Worm (Caenorhabditis elegans) whole organism, young adult: ENCODE data around the gene spex-3.
A peak's percentile ranks its signal among the peaks of the same experiment; 100 is the strongest.

ENCODE experiments used
- B0261.1 ChIP-seq: sonication (generic microtip); optimal IDR thresholded peaks from 2 replicates; lab custom pipeline; 2016; ENCODE audit warnings: mild to moderate bottlenecking, missing genetic modification characterization, moderate library complexity, missing compliant biosample characterization
- B0336.3 ChIP-seq: fragments of 200-800 bp; sonication (Bioruptor generic); IDR thresholded peaks from 2 replicates; pipeline ENCODE4 v1.3.6; 2022; ENCODE audit warnings: missing genetic modification characterization, missing compliant biosample characterization
- C06A6.2 ChIP-seq: fragments of 200-800 bp; sonication (Bioruptor generic); conservative IDR thresholded peaks from 2 replicates; pipeline ENCODE4 v1.3.6; 2022; ENCODE audit warnings: missing genetic modification characterization, missing compliant biosample characterization
- F22D6.2 ChIP-seq: sonication (generic microtip); optimal IDR thresholded peaks from 2 replicates; lab custom pipeline; 2016; ENCODE audit warnings: mild to moderate bottlenecking, missing genetic modification characterization, missing compliant biosample characterization
- F23B12.7 ChIP-seq: sonication (generic microtip); optimal IDR thresholded peaks from 2 replicates; lab custom pipeline; 2017; ENCODE audit warnings: missing genetic modification characterization, mild to moderate bottlenecking, missing compliant biosample characterization, antibody characterized with exemption, moderate library complexity; ENCODE audit not compliant: insufficient read depth
- F37B4.10 ChIP-seq: fragments of 200-800 bp; sonication (Bioruptor generic); IDR thresholded peaks from 2 replicates; pipeline ENCODE4 v1.3.6; 2022; ENCODE audit warnings: missing genetic modification characterization, missing compliant biosample characterization
- F57A8.1 ChIP-seq: fragments of 200-800 bp; sonication (Bioruptor generic); optimal IDR thresholded peaks from 2 replicates; lab custom pipeline; 2018; ENCODE audit warnings: mild to moderate bottlenecking, missing genetic modification characterization, moderate library complexity, missing compliant biosample characterization
- F57C9.4 ChIP-seq: sonication (generic microtip); optimal IDR thresholded peaks from 2 replicates; lab custom pipeline; 2017; ENCODE audit warnings: mild to moderate bottlenecking, missing genetic modification characterization, missing compliant biosample characterization
- K12H6.12 ChIP-seq: fragments of 200-800 bp; sonication (Bioruptor generic); optimal IDR thresholded peaks from 2 replicates; lab custom pipeline; 2018; ENCODE audit warnings: mild to moderate bottlenecking, missing genetic modification characterization, missing compliant biosample characterization
- Y56A3A.18 ChIP-seq: fragments of 200-800 bp; sonication (Bioruptor generic); IDR thresholded peaks from 2 replicates; pipeline ENCODE4 v1.3.6; 2022; ENCODE audit warnings: missing genetic modification reagents, missing genetic modification characterization, missing compliant biosample characterization
- bed-2 ChIP-seq: fragments of 200-800 bp; sonication (Bioruptor generic); IDR thresholded peaks from 2 replicates; pipeline ENCODE4 v1.3.6; 2022; ENCODE audit warnings: missing genetic modification reagents, missing genetic modification characterization, missing compliant biosample characterization
- cebp-1 ChIP-seq, 2 experiments: fragments of 200-800 bp in 1 of 2; sonication (Bioruptor generic) in 1 of 2; sonication (generic microtip) in 1 of 2; IDR thresholded peaks in 1 of 2; optimal IDR thresholded peaks in 1 of 2; 2 replicates each; pipeline versions ENCODE4 v1.3.6 to Lab custom; 2017 to 2022; ENCODE audit warnings: missing compliant biosample characterization in 2 of 2, missing genetic modification characterization in 2 of 2, mild to moderate bottlenecking in 1 of 2, missing genetic modification reagents in 1 of 2, moderate library complexity in 1 of 2
- ceh-100 ChIP-seq: fragments of 200-800 bp; sonication (Bioruptor generic); IDR thresholded peaks from 2 replicates; pipeline ENCODE4 v1.3.6; 2022; ENCODE audit warnings: missing genetic modification reagents, missing genetic modification characterization, missing compliant biosample characterization
- ceh-79 ChIP-seq: sonication (generic microtip); optimal IDR thresholded peaks from 2 replicates; lab custom pipeline; 2017; ENCODE audit warnings: mild to moderate bottlenecking, missing genetic modification characterization, missing compliant biosample characterization
- chd-7 ChIP-seq: sonication (generic microtip); optimal IDR thresholded peaks from 2 replicates; lab custom pipeline; 2016; ENCODE audit warnings: mild to moderate bottlenecking, missing genetic modification characterization, moderate library complexity, missing compliant biosample characterization
- dox-1 ChIP-seq: fragments of 200-800 bp; sonication (Bioruptor generic); IDR thresholded peaks from 2 replicates; pipeline ENCODE4 v1.3.6; 2022; ENCODE audit warnings: missing genetic modification reagents, missing genetic modification characterization, missing compliant biosample characterization
- dpff-1 ChIP-seq: sonication (generic microtip); optimal IDR thresholded peaks from 2 replicates; lab custom pipeline; 2017; ENCODE audit warnings: mild to moderate bottlenecking, missing genetic modification characterization, missing compliant biosample characterization
- egl-44 ChIP-seq: fragments of 200-800 bp; sonication (Bioruptor generic); IDR thresholded peaks from 2 replicates; pipeline ENCODE4 v1.3.6; 2022; ENCODE audit warnings: missing genetic modification reagents, missing genetic modification characterization, missing compliant biosample characterization
- hmg-20 ChIP-seq: fragments of 200-800 bp; sonication (Bioruptor generic); IDR thresholded peaks from 2 replicates; pipeline ENCODE4 v1.3.6; 2022; ENCODE audit warnings: missing genetic modification reagents, missing genetic modification characterization, missing compliant biosample characterization
- hrde-1 ChIP-seq: sonication (generic microtip); optimal IDR thresholded peaks from 2 replicates; lab custom pipeline; 2016; ENCODE audit warnings: missing genetic modification characterization, mild to moderate bottlenecking, missing compliant biosample characterization, moderate library complexity, missing genotype, missing genetic modification reagents, borderline replicate concordance
- hsf-1 ChIP-seq: fragments of 200-800 bp; sonication (Bioruptor generic); IDR thresholded peaks from 2 replicates; pipeline ENCODE4 v1.3.6; 2022; ENCODE audit warnings: missing genetic modification reagents, missing genetic modification characterization, missing compliant biosample characterization
- let-607 ChIP-seq, 2 experiments: fragments of 200-800 bp in 1 of 2; sonication (Bioruptor generic) in 1 of 2; sonication (generic microtip) in 1 of 2; optimal IDR thresholded peaks; 2 replicates each; lab custom pipeline; 2016 to 2018; ENCODE audit warnings: mild to moderate bottlenecking in 2 of 2, missing compliant biosample characterization in 2 of 2, missing genetic modification characterization in 2 of 2, moderate library complexity in 2 of 2, missing genotype in 1 of 2
- lin-35 ChIP-seq, 3 experiments: fragments of 150-350 bp in 2 of 3; sonication (generic microtip) in 1 of 3; optimal IDR thresholded peaks; 2 replicates each; lab custom pipeline; 2014 to 2018; ENCODE audit warnings: missing biosample characterization in 3 of 3, missing genetic modification characterization in 3 of 3, missing genetic modification reagents in 3 of 3
- nhr-120 ChIP-seq: fragments of 200-800 bp; sonication (Bioruptor generic); IDR thresholded peaks from 2 replicates; pipeline ENCODE4 v1.3.6; 2022; ENCODE audit warnings: missing genetic modification characterization, missing compliant biosample characterization
- nhr-27 ChIP-seq: fragments of 200-800 bp; sonication (Bioruptor generic); optimal IDR thresholded peaks from 2 replicates; lab custom pipeline; 2018; ENCODE audit warnings: mild to moderate bottlenecking, missing genetic modification characterization, moderate library complexity, missing compliant biosample characterization
- nhr-80 ChIP-seq: sonication (generic microtip); optimal IDR thresholded peaks from 2 replicates; lab custom pipeline; 2016; ENCODE audit warnings: missing genetic modification characterization, missing compliant biosample characterization
- nhr-90 ChIP-seq: sonication (generic microtip); optimal IDR thresholded peaks from 2 replicates; lab custom pipeline; 2016; ENCODE audit warnings: missing genotype, mild to moderate bottlenecking, missing genetic modification characterization, missing compliant biosample characterization
- pha-4 ChIP-seq: fragments of 150-350 bp; sonication (generic microtip); optimal IDR thresholded peaks from 2 replicates; lab custom pipeline; 2014; ENCODE audit warnings: missing biosample characterization, missing genetic modification reagents, missing genetic modification characterization
- repo-1 ChIP-seq: sonication (generic microtip); optimal IDR thresholded peaks from 2 replicates; lab custom pipeline; 2017; ENCODE audit warnings: mild to moderate bottlenecking, missing genetic modification characterization, missing compliant biosample characterization
- rpc-1 ChIP-seq, 2 experiments: fragments of 150-350 bp in 1 of 2; sonication (generic microtip) in 1 of 2; optimal IDR thresholded peaks; 2 replicates each; lab custom pipeline; 2014 to 2018; ENCODE audit warnings: missing biosample characterization in 1 of 2, missing genetic modification characterization in 1 of 2, missing genetic modification reagents in 1 of 2, missing genotype in 1 of 2
- snpc-1.1 ChIP-seq: sonication (generic microtip); optimal IDR thresholded peaks from 2 replicates; lab custom pipeline; 2017; ENCODE audit warnings: missing genetic modification characterization, mild to moderate bottlenecking, missing compliant biosample characterization, antibody characterized with exemption, moderate library complexity, missing genotype, missing genetic modification reagents; ENCODE audit not compliant: insufficient read depth
- somi-1 ChIP-seq: fragments of 200-800 bp; sonication (Bioruptor generic); optimal IDR thresholded peaks from 2 replicates; lab custom pipeline; 2018; ENCODE audit warnings: mild to moderate bottlenecking, missing genetic modification characterization, missing compliant biosample characterization
- tbp1 ChIP-seq: fragments of 200-800 bp; sonication (Bioruptor generic); optimal IDR thresholded peaks from 2 replicates; lab custom pipeline; 2018; ENCODE audit warnings: mild to moderate bottlenecking, missing genetic modification characterization, missing compliant biosample characterization
- unc-130 ChIP-seq: sonication (generic microtip); optimal IDR thresholded peaks from 2 replicates; lab custom pipeline; 2016; ENCODE audit warnings: missing genetic modification reagents, missing genetic modification characterization, missing compliant biosample characterization
- ztf-25 ChIP-seq: fragments of 200-800 bp; sonication (Bioruptor generic); IDR thresholded peaks from 2 replicates; pipeline ENCODE4 v1.3.6; 2022; ENCODE audit warnings: missing genetic modification reagents, missing genetic modification characterization, missing compliant biosample characterization
- ztf-26 ChIP-seq: sonication (generic microtip); optimal IDR thresholded peaks from 2 replicates; lab custom pipeline; 2017; ENCODE audit warnings: missing genetic modification characterization, missing compliant biosample characterization

spex-3 gene

DNA sequence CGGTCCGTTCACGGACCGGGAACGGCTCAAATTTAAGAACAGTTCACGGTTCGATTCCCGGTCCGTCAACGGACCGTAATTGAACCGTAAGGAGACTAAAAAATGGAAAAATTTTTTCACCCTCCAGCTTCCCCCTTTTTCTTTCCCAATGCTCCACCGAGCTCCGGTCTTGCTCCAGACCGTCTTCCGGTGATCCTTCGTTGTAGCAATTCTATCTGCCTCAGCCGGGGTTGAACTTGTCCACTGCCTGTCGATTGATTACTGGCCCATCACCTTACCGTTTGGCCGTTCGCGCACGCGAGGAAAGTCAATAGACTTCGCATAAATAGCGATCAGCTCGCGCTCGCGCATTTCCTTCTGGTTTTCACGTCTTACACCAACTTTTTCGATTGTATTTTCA lies 5.0 kb upstream of the spex-3 start (continued):
- TF ChIP-seq ztf-25 (GFP tag; lab: Robert Waterston, UW), result 0 out of 2 replicates have a peak, but pooled peaks have one; percentile 33

ce11 chrIII:1705799-1706198 lies 3.6 kb upstream of the spex-3 start, which contains the start of the genes fbxa-13 and Y22D7AR.2:
Gene fbxa-13 (minus strand): TSS chrIII:1705899.
Gene Y22D7AR.2 (plus strand): TSS chrIII:1705946.
- TF ChIP-seq ceh-100 (GFP tag; lab: Robert Waterston, UW), result no peak

- TF ChIP-seq chd-7 (tag; lab: Kevin White, UChicago), result no peak
- TF ChIP-seq egl-44 (GFP tag; lab: Robert Waterston, UW), result no peak
- TF ChIP-seq Y56A3A.18 (GFP tag; lab: Robert Waterston, UW), result no peak
- no peak for TF ChIP-seq hrde-1 (tag; lab: Kevin White, UChicago)
- no peak for TF ChIP-seq F22D6.2
- TF ChIP-seq repo-1, result no peak
- no peak for TF ChIP-seq bed-2
- TF ChIP-seq cebp-1 (GFP tag; IDR thresholded peaks at IDR 0.05; lab: Robert Waterston, UW), result no peak
- no peak for TF ChIP-seq cebp-1 (tag; optimal IDR thresholded peaks at IDR 0.05; lab: Kevin White, UChicago)
- TF ChIP-seq ceh-100 (GFP tag; lab: Robert Waterston, UW), result no peak
- no peak for TF ChIP-seq dox-1 (GFP tag; lab: Robert Waterston, UW)
- no peak for TF ChIP-seq hsf-1 (GFP tag; lab: Robert Waterston, UW)
- no peak for TF ChIP-seq unc-130
- TF ChIP-seq, all 124 proteins: peak for 0
These were observed 3.1 kb upstream of the spex-3 start for ce11 chrIII:1705331-1705730.

ce11 chrIII:1704020-1704419 lies 1.8 kb upstream of the spex-3 start:
- TF ChIP-seq tbp1 (no peak), hmg-20 (no peak), nhr-120 (no peak), somi-1 (GFP tag; lab: Kevin White, UChicago) (no peak), F57A8.1 (GFP tag; lab: Kevin White, UChicago) (no peak), pha-4 (tag; lab: Kevin White, UChicago) (no peak), rpc-1 (optimal IDR thresholded peaks at IDR 0.05; lab: Kevin White, UChicago) (no peak), rpc-1 (tag; optimal IDR thresholded peaks at IDR 0.05; lab: Kevin White, UChicago) (no peak)

- TF ChIP-seq nhr-80 (peak; percentile 71), K12H6.12 (tag; lab: Kevin White, UChicago) (no peak), cebp-1 (GFP tag; IDR thresholded peaks at IDR 0.05; lab: Robert Waterston, UW) (peak; percentile 35; the same call in 1 of the 2 replicates), cebp-1 (tag; optimal IDR thresholded peaks at IDR 0.05; lab: Kevin White, UChicago) (peak; percentile 57), F37B4.10 (GFP tag; lab: Robert Waterston, UW) (0 out of 2 replicates have a peak, but pooled peaks have one; percentile 37), dpff-1 (tag; lab: Kevin White, UChicago) (no peak), nhr-27 (tag; lab: Kevin White, UChicago) (no peak)
These were observed 3.4 kb downstream of the spex-3 start, which contains the start of gene fbxa-74 for ce11 chrIII:1698842-1699241. Gene fbxa-74 (minus strand): TSS chrIII:1698986.

- TF ChIP-seq F57C9.4 (tag; lab: Kevin White, UChicago), result no peak
These were observed 7.2 kb downstream of the spex-3 start, which contains the start of gene srd-64 for ce11 chrIII:1695006-1695405. Gene srd-64 (minus strand): TSS chrIII:1695106.

- TF ChIP-seq nhr-90 (tag; lab: Kevin White, UChicago), result no peak
- no peak for TF ChIP-seq C06A6.2 (GFP tag; lab: Robert Waterston, UW)
- TF ChIP-seq let-607 (tag; optimal IDR thresholded peaks at IDR 0.05; lab: Kevin White, UChicago), result no peak
- TF ChIP-seq ceh-100 (GFP tag; lab: Robert Waterston, UW), result no peak
- TF ChIP-seq ceh-79 (tag; lab: Kevin White, UChicago), result no peak
- TF ChIP-seq B0261.1 (tag; lab: Kevin White, UChicago), result no peak
- TF ChIP-seq B0336.3, result no peak
- no peak for TF ChIP-seq lin-35 (GFP tag; optimal IDR thresholded peaks at IDR 0.05; lab: Kevin White, UChicago)
- no peak for TF ChIP-seq F23B12.7
- no peak for TF ChIP-seq nhr-120
- TF ChIP-seq chd-7 (tag; lab: Kevin White, UChicago), result no peak
- TF ChIP-seq ztf-26 (tag; lab: Kevin White, UChicago), result no peak
- TF ChIP-seq snpc-1.1 (tag; lab: Kevin White, UChicago), result no peak
- no peak for TF ChIP-seq K12H6.12 (tag; lab: Kevin White, UChicago)
These were observed 12.3 kb downstream of the spex-3 start, which contains the start of gene Y22D7AR.14 for ce11 chrIII:1689927-1690326. Gene Y22D7AR.14 (minus strand): TSS chrIII:1690027.
